Worm (Caenorhabditis elegans): Measurements from ENCODE around the gene B0353.1.

DNA sequence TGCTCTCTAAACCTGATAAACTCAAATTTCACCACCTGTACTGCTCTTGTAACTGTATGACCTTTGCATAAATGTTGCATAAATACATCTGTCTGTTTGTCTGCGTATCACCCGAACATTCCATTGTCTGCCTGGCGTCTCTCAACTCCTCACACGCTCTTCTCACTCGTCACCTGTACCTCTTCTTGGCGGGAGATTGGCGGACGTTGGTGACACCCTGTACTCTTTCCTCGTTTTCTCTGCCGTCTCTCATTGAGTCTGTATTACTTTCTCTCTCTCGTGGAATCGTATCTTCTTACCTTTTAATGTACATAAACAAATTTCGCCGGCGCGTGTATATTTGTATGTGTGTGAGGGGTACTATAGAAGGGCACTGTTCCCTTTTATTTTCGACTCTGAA is 3.1 kb downstream of the B0353.1 start:
- no peak for TF ChIP-seq daf-8 (GFP tag; IDR thresholded peaks at IDR 0.05)
- peak in 1 of 2 experiments; percentile 36 for TF ChIP-seq unc-62 (GFP tag; optimal IDR thresholded peaks at IDR 0.05 in 1 of 2)
- no peak for TF ChIP-seq unc-62 (tag; optimal IDR thresholded peaks at IDR 0.05)
- no peak for TF ChIP-seq ZK337.2 (GFP tag; IDR thresholded peaks at IDR 0.05)
- TF ChIP-seq zfp-3 (GFP tag; conservative IDR thresholded peaks at IDR 0.05), result no peak
- no peak for TF ChIP-seq unc-39 (tag; optimal IDR thresholded peaks at IDR 0.05)
- TF ChIP-seq fos-1 (tag; optimal IDR thresholded peaks at IDR 0.05), result no peak
